Fruit fly (Drosophila melanogaster): ENCODE measurements around the gene ChLD3.

The ChLD3 gene

DNA sequence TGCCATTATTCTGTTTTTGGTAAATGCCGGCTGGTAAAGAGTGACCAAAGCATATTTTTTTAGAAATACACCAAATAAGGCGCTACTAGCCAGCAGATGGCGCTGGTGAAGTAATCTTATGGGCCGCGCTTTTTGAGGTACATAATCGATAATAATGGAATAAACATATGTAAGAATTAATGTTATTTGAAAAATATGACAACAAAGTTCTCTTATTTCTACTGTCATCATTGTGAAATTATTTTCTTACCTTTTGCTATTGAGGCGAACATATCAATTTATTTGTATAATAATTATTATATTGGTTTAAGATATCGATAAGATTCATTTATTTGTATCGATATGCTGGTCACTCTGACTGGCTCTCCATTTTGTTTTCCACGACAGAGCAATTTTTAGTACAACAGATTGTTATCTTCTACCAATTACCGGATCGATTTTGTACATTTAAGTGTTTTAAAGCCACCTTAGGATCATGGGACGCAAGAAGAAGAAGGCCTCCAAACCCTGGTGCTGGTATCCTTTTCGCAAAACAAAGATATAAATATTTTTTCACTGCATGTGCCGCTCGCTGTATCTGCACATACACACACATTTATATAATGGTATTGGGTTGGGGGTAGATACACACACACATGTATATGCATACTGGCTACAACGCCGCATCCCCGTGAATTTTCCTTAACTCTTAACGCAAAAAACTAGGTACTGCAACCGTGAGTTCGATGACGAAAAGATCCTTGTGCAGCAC lies 4.6 kb downstream of the ChLD3 start, which contains the start of the genes LSm7 and BuGZ (continued):
- peak; percentile 63 for TF ChIP-seq CG8924 (tag; optimal IDR thresholded peaks at IDR 0.05)
- no peak for TF ChIP-seq CG7928 (GFP tag; optimal IDR thresholded peaks at IDR 0.05)
- no peak for TF ChIP-seq CG2889 (GFP tag; IDR thresholded peaks at IDR 0.05)
- TF ChIP-seq gfzf (GFP tag; optimal IDR thresholded peaks at IDR 0.05), result peak; percentile 83
- TF ChIP-seq CG14860 (GFP tag; IDR thresholded peaks at IDR 0.05; ENCODE audit: partially characterized antibody), result peak; percentile 45; the same call in 2 of the 3 replicates
- peak; percentile 47 for TF ChIP-seq CG15514 (GFP tag; optimal IDR thresholded peaks at IDR 0.05)
- peak in 1 of 2 experiments; percentile 42 for TF ChIP-seq insv (GFP tag; optimal IDR thresholded peaks at IDR 0.05)
- TF ChIP-seq gro (GFP tag; optimal IDR thresholded peaks at IDR 0.05), result no peak
- peak; percentile 63; the same call in 1 of the 2 replicates for TF ChIP-seq sna (GFP tag; IDR thresholded peaks at IDR 0.05; ENCODE audit: partially characterized antibody)
- no peak for TF ChIP-seq ac (GFP tag; optimal IDR thresholded peaks at IDR 0.05)
- TF ChIP-seq Oli (tag; optimal IDR thresholded peaks at IDR 0.05), result no peak
- TF ChIP-seq Rx (GFP tag; IDR thresholded peaks at IDR 0.05), result peak; percentile 20; the same call in 1 of the 2 replicates
- no peak for TF ChIP-seq esg (GFP tag; conservative IDR thresholded peaks at IDR 0.05)
- TF ChIP-seq CG12769 (tag; optimal IDR thresholded peaks at IDR 0.05), result no peak
- peak; percentile 25 for TF ChIP-seq CG1233 (GFP tag; optimal IDR thresholded peaks at IDR 0.05)
- TF ChIP-seq CG1647 (GFP tag; optimal IDR thresholded peaks at IDR 0.05), result no peak
- TF ChIP-seq CG10267 (tag; optimal IDR thresholded peaks at IDR 0.05), result peak; percentile 64
- peak in 1 of 3 experiments; percentile 21 for TF ChIP-seq Stat92E (GFP tag; optimal IDR thresholded peaks at IDR 0.05)
- no peak for TF ChIP-seq CG11723 (GFP tag; optimal IDR thresholded peaks at IDR 0.05)
- TF ChIP-seq dmrt99B (tag; optimal IDR thresholded peaks at IDR 0.05), result no peak
- no peak for TF ChIP-seq odd (GFP tag; optimal IDR thresholded peaks at IDR 0.05)
- TF ChIP-seq luna (GFP tag; optimal IDR thresholded peaks at IDR 0.05), result no peak
- TF ChIP-seq CG13624 (GFP tag; optimal IDR thresholded peaks at IDR 0.05), result peak; percentile 34
- TF ChIP-seq stc (GFP tag; IDR thresholded peaks at IDR 0.05), result no peak
- TF ChIP-seq E2f2 (GFP tag; IDR thresholded peaks at IDR 0.05), result peak; percentile 62
- peak; percentile 59 for TF ChIP-seq CG10431 (GFP tag; optimal IDR thresholded peaks at IDR 0.05)
- TF ChIP-seq Deaf1 (tag; optimal IDR thresholded peaks at IDR 0.05), result no peak
- no peak for TF ChIP-seq cato (GFP tag; optimal IDR thresholded peaks at IDR 0.05; ENCODE audit: borderline replicate concordance)
- TF ChIP-seq Awh (GFP tag; IDR thresholded peaks at IDR 0.05), result no peak
- TF ChIP-seq Fer3 (tag; optimal IDR thresholded peaks at IDR 0.05), result no peak
- peak; percentile 44; the same call in 1 of the 2 replicates for TF ChIP-seq vvl (GFP tag; IDR thresholded peaks at IDR 0.05)
- no peak for TF ChIP-seq mld (GFP tag; IDR thresholded peaks at IDR 0.05; ENCODE audit: partially characterized antibody)
- TF ChIP-seq CG13424 (tag; optimal IDR thresholded peaks at IDR 0.05), result peak; percentile 57
- TF ChIP-seq CG8765 (GFP tag; IDR thresholded peaks at IDR 0.05), result no peak
- TF ChIP-seq chif (GFP tag; optimal IDR thresholded peaks at IDR 0.05), result peak in 1 of 2 experiments; percentile 19
- no peak for TF ChIP-seq Six4 (GFP tag; optimal IDR thresholded peaks at IDR 0.05)
- no peak for TF ChIP-seq sim (GFP tag; IDR thresholded peaks at IDR 0.05)
- TF ChIP-seq CTCF (GFP tag; optimal IDR thresholded peaks at IDR 0.05), result peak; percentile 97
- no peak for TF ChIP-seq D19A (tag; optimal IDR thresholded peaks at IDR 0.05)
- TF ChIP-seq ERR (GFP tag; optimal IDR thresholded peaks at IDR 0.05), result no peak
- 0 out of 4 replicates have a peak, but pooled peaks have one; percentile 38 for TF ChIP-seq chinmo (GFP tag; IDR thresholded peaks at IDR 0.05; ENCODE audit: partially characterized antibody)
- peak; percentile 32 for TF ChIP-seq Sin3A (optimal IDR thresholded peaks at IDR 0.05)
- TF ChIP-seq psq (GFP tag; optimal IDR thresholded peaks at IDR 0.05), result peak; percentile 3
- no peak for TF ChIP-seq dati (GFP tag; IDR thresholded peaks at IDR 0.05)
- TF ChIP-seq z (GFP tag; IDR thresholded peaks at IDR 0.05), result no peak
- no peak for TF ChIP-seq tna (GFP tag; IDR thresholded peaks at IDR 0.05; ENCODE audit: partially characterized antibody)
- no peak for TF ChIP-seq CG7745 (tag; optimal IDR thresholded peaks at IDR 0.05)
- peak; percentile 8 for TF ChIP-seq lilli (GFP tag; optimal IDR thresholded peaks at IDR 0.05)
- no peak for TF ChIP-seq D (optimal IDR thresholded peaks at IDR 0.05)
- TF ChIP-seq D (GFP tag; optimal IDR thresholded peaks at IDR 0.05), result peak; percentile 29

Measured in whole organism, embryonic.